Worm (Caenorhabditis elegans): Measurements from ENCODE around the gene lys-8.
A peak's percentile ranks its signal among the peaks of the same experiment; 100 is the strongest.

lys-8 gene

ce11 chrII:5555522-5555921 lies 30.5 kb upstream of the lys-8 start:
- TF ChIP-seq hmg-20 (GFP tag; IDR thresholded peaks at IDR 0.05): no peak
- TF ChIP-seq die-1 (tag; optimal IDR thresholded peaks at IDR 0.05): no peak
- no peak for TF ChIP-seq nhr-27 (tag; optimal IDR thresholded peaks at IDR 0.05)
- TF ChIP-seq dpl-1 (GFP tag; optimal IDR thresholded peaks at IDR 0.05): no peak
- TF ChIP-seq nfya-2 (GFP tag; IDR thresholded peaks at IDR 0.05): no peak
- no peak for TF ChIP-seq snpc-1.3 (tag; optimal IDR thresholded peaks at IDR 0.05; ENCODE audit: insufficient read depth)
- TF ChIP-seq Y67H2A.10 (GFP tag; conservative IDR thresholded peaks at IDR 0.05): no peak
- TF ChIP-seq ztf-26 (tag; optimal IDR thresholded peaks at IDR 0.05): no peak
- no peak for TF ChIP-seq hlh-12 (tag; optimal IDR thresholded peaks at IDR 0.05)

ce11 chrII:5556431-5556830 lies 29.5 kb upstream of the lys-8 start, which contains the start of gene ins-11:
Gene ins-11, plus strand, starts transcription at chrII:5556731.
- TF ChIP-seq K12H6.12 (tag; optimal IDR thresholded peaks at IDR 0.05) (no peak), ceh-79 (tag; optimal IDR thresholded peaks at IDR 0.05) (no peak), unc-62 (GFP tag; optimal IDR thresholded peaks at IDR 0.05) (no peak), Y53F4B.3 (GFP tag; IDR thresholded peaks at IDR 0.05) (no peak), fkh-3 (tag; optimal IDR thresholded peaks at IDR 0.05) (no peak), tbx-9 (tag; optimal IDR thresholded peaks at IDR 0.05; ENCODE audit: borderline replicate concordance) (no peak), Y53G8AR.9 (GFP tag; conservative IDR thresholded peaks at IDR 0.05) (no peak), let-526 (GFP tag; IDR thresholded peaks at IDR 0.05) (no peak), madf-6 (GFP tag; IDR thresholded peaks at IDR 0.05) (no peak), F57A8.1 (GFP tag; optimal IDR thresholded peaks at IDR 0.05) (no peak), snpc-1.3 (tag; optimal IDR thresholded peaks at IDR 0.05; ENCODE audit: insufficient read depth) (no peak), dox-1 (GFP tag; IDR thresholded peaks at IDR 0.05) (no peak), madf-3 (GFP tag; IDR thresholded peaks at IDR 0.05) (no peak), F33H1.4 (GFP tag; IDR thresholded peaks at IDR 0.05) (no peak), bed-1 (GFP tag; IDR thresholded peaks at IDR 0.05) (no peak), egrh-3 (GFP tag; IDR thresholded peaks at IDR 0.05) (no peak), C06A6.2 (GFP tag; conservative IDR thresholded peaks at IDR 0.05) (no peak), T07F8.4 (tag; optimal IDR thresholded peaks at IDR 0.05) (no peak)

ce11 chrII:5557134-5557533 lies 28.8 kb upstream of the lys-8 start:
- no peak for TF ChIP-seq nhr-90 (tag; optimal IDR thresholded peaks at IDR 0.05)
- TF ChIP-seq snpc-4 (GFP tag; optimal IDR thresholded peaks at IDR 0.05): no peak
- TF ChIP-seq snpc-4 (tag; optimal IDR thresholded peaks at IDR 0.05): peak in 1 of 4 experiments; percentile 7
- TF ChIP-seq nhr-80 (tag; optimal IDR thresholded peaks at IDR 0.05): peak; percentile 55

- TF ChIP-seq Y53G8AR.9 (GFP tag; conservative IDR thresholded peaks at IDR 0.05): no peak
- TF ChIP-seq unc-62 (GFP tag; optimal IDR thresholded peaks at IDR 0.05): no peak
- TF ChIP-seq ceh-91 (GFP tag; IDR thresholded peaks at IDR 0.05): no peak
- no peak for TF ChIP-seq sdz-38 (tag; optimal IDR thresholded peaks at IDR 0.05)
- no peak for TF ChIP-seq T26A5.8 (tag; optimal IDR thresholded peaks at IDR 0.05)
- no peak for TF ChIP-seq die-1 (tag; optimal IDR thresholded peaks at IDR 0.05)
- no peak for TF ChIP-seq ets-4 (GFP tag; optimal IDR thresholded peaks at IDR 0.05)
- TF ChIP-seq F57C9.4 (tag; optimal IDR thresholded peaks at IDR 0.05): no peak
- TF ChIP-seq somi-1 (GFP tag; optimal IDR thresholded peaks at IDR 0.05): no peak
- TF ChIP-seq egrh-3 (GFP tag; IDR thresholded peaks at IDR 0.05): no peak
- TF ChIP-seq nfya-2 (GFP tag; IDR thresholded peaks at IDR 0.05): no peak
- no peak for TF ChIP-seq Y67H2A.10 (GFP tag; conservative IDR thresholded peaks at IDR 0.05)
- no peak for TF ChIP-seq T07F8.4 (tag; optimal IDR thresholded peaks at IDR 0.05)
Measured at ce11 chrII:5561392-5561791, 24.6 kb upstream of the lys-8 start, which contains the start of gene C17C3.3. Gene C17C3.3, plus strand, starts transcription at chrII:5561737.
